Fruit fly (Drosophila melanogaster): ENCODE results near the gene Hakai.

The Hakai gene

DNA sequence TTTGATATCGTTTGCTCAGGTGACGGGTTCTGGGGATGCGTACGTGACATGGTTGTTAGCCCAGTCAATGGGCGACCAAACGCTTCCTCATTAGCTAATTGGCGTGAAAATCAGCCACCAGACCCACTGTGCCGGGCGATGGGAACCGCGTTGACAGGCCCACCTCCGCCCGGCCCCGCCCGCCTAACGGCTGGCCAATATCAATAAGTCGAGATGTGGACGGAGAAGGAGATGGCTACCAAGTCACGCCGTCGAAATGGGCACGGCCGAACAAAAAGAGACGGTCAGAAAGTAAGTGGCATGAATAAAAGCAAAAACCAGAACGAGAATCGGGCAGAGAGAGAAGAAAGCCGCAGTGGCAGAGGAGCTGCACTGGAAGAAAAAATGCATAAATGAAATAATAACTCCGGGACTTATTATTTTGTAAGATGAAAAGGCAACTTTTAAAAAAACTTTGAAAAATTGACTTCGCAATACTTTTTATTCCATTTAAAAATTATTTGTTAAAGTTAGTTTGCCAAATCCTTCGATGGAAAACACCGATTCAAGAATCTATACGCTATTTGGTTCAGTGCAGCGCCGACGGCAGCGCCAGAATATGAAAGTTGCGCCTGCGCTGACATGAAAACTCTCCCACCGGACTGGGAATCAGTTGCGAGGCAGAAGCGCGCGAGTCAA, 44.4 kb downstream of the Hakai start, which contains the start of gene CG13082 (continued):
- TF ChIP-seq sug (tag; optimal IDR thresholded peaks at IDR 0.05), result no peak
- TF ChIP-seq CG18262 (tag; optimal IDR thresholded peaks at IDR 0.05), result peak; percentile 81
- peak; percentile 45 for TF ChIP-seq CG7556 (GFP tag; optimal IDR thresholded peaks at IDR 0.05)
- 0 out of 2 replicates have a peak, but pooled peaks have one; percentile 6 for TF ChIP-seq ranshi (GFP tag; IDR thresholded peaks at IDR 0.05)
- peak; percentile 52 for TF ChIP-seq tin (GFP tag; optimal IDR thresholded peaks at IDR 0.05)
- peak; percentile 16 for TF ChIP-seq Antp (GFP tag; optimal IDR thresholded peaks at IDR 0.05)
- peak; percentile 50 for TF ChIP-seq Camta (GFP tag; optimal IDR thresholded peaks at IDR 0.05)
- TF ChIP-seq HHEX (GFP tag; optimal IDR thresholded peaks at IDR 0.05), result no peak
- peak; percentile 39 to 51 for TF ChIP-seq chif (GFP tag; optimal IDR thresholded peaks at IDR 0.05)
- TF ChIP-seq CG10431 (GFP tag; optimal IDR thresholded peaks at IDR 0.05), result peak; percentile 70
- TF ChIP-seq bigmax (GFP tag; optimal IDR thresholded peaks at IDR 0.05), result no peak
- peak; percentile 3 for TF ChIP-seq CG6813 (GFP tag; optimal IDR thresholded peaks at IDR 0.05)
- no peak for TF ChIP-seq gfzf (GFP tag; optimal IDR thresholded peaks at IDR 0.05)
- peak; percentile 77 for TF ChIP-seq CG17361 (GFP tag; IDR thresholded peaks at IDR 0.05)
- peak; percentile 55 for TF ChIP-seq Drgx (GFP tag; IDR thresholded peaks at IDR 0.05)
- TF ChIP-seq CG11085 (GFP tag; IDR thresholded peaks at IDR 0.05), result no peak
- no peak for TF ChIP-seq CG11247 (GFP tag; IDR thresholded peaks at IDR 0.05)
- TF ChIP-seq Optix (GFP tag; IDR thresholded peaks at IDR 0.05), result peak; percentile 24; the same call in 1 of the 3 replicates
- no peak for TF ChIP-seq D19B (GFP tag; optimal IDR thresholded peaks at IDR 0.05)
- no peak for TF ChIP-seq CG8281 (tag; optimal IDR thresholded peaks at IDR 0.05)
- peak; percentile 23 for TF ChIP-seq tx (GFP tag; optimal IDR thresholded peaks at IDR 0.05)
- TF ChIP-seq zf30C (GFP tag; optimal IDR thresholded peaks at IDR 0.05), result peak; percentile 75
- no peak for TF ChIP-seq Sin3A (optimal IDR thresholded peaks at IDR 0.05)
- TF ChIP-seq Dad (GFP tag; optimal IDR thresholded peaks at IDR 0.05), result no peak
- peak in 1 of 2 experiments; percentile 9 for TF ChIP-seq dpn (GFP tag; optimal IDR thresholded peaks at IDR 0.05)
- TF ChIP-seq CG7357 (GFP tag; IDR thresholded peaks at IDR 0.05), result no peak
- TF ChIP-seq ftz-f1 (GFP tag; optimal IDR thresholded peaks at IDR 0.05), result no peak
- TF ChIP-seq YL-1 (GFP tag; optimal IDR thresholded peaks at IDR 0.05), result no peak
- TF ChIP-seq nmo (GFP tag; optimal IDR thresholded peaks at IDR 0.05), result peak; percentile 78
- no peak for TF ChIP-seq Ets97D (GFP tag; optimal IDR thresholded peaks at IDR 0.05)
- peak; percentile 27 for TF ChIP-seq Dip3 (GFP tag; optimal IDR thresholded peaks at IDR 0.05)
- TF ChIP-seq Ets65A (GFP tag), result peak; percentile 2
- TF ChIP-seq odd (GFP tag; optimal IDR thresholded peaks at IDR 0.05), result no peak
- peak; percentile 30 for TF ChIP-seq CG18599 (GFP tag; optimal IDR thresholded peaks at IDR 0.05)
- TF ChIP-seq CG7928 (GFP tag; optimal IDR thresholded peaks at IDR 0.05), result no peak
- TF ChIP-seq Hmx (GFP tag; optimal IDR thresholded peaks at IDR 0.05), result peak; percentile 36
- TF ChIP-seq Lhr (GFP tag; optimal IDR thresholded peaks at IDR 0.05), result peak; percentile 44
- no peak for TF ChIP-seq CG3065 (GFP tag; optimal IDR thresholded peaks at IDR 0.05)
- no peak for TF ChIP-seq wdn (GFP tag; IDR thresholded peaks at IDR 0.05)
- peak; percentile 2 for TF ChIP-seq CG4707 (GFP tag; optimal IDR thresholded peaks at IDR 0.05)
- no peak for TF ChIP-seq Aef1 (GFP tag; IDR thresholded peaks at IDR 0.05)
- peak; percentile 63 for TF ChIP-seq CG31441 (GFP tag; IDR thresholded peaks at IDR 0.05)
- peak; percentile 54 for TF ChIP-seq CG16863 (GFP tag; optimal IDR thresholded peaks at IDR 0.05)
- TF ChIP-seq CG6254 (GFP tag; optimal IDR thresholded peaks at IDR 0.05), result peak; percentile 76
- TF ChIP-seq CG7839 (tag; optimal IDR thresholded peaks at IDR 0.05), result peak; percentile 59
- TF ChIP-seq Med (GFP tag), result peak; percentile 50
- peak; percentile 36 for TF ChIP-seq CG5245 (GFP tag; optimal IDR thresholded peaks at IDR 0.05)
- TF ChIP-seq kah (GFP tag; optimal IDR thresholded peaks at IDR 0.05), result no peak
- TF ChIP-seq Mes4 (GFP tag; optimal IDR thresholded peaks at IDR 0.05), result peak; percentile 40
- peak; percentile 11 for TF ChIP-seq CG17359 (tag; optimal IDR thresholded peaks at IDR 0.05)
- 0 out of 2 replicates have a peak, but pooled peaks have one; percentile 38 for TF ChIP-seq peb (GFP tag; IDR thresholded peaks at IDR 0.05)

Measured in whole organism, embryonic.